Fruit fly (Drosophila melanogaster): Measurements from ENCODE around the gene CG9399.

CG9399 gene

dm6 chr3R:9563240-9563992 is 10.6 kb downstream of the CG9399 start, which contains the start of the genes CG9393 and Vps45:
Gene CG9393, minus strand, starts transcription at chr3R:9563673.
Gene Vps45, plus strand, starts transcription at chr3R:9563924.
- TF ChIP-seq pfk (GFP tag; optimal IDR thresholded peaks at IDR 0.05) (no peak), CG11696 (GFP tag; IDR thresholded peaks at IDR 0.05) (no peak), sr (GFP tag; IDR thresholded peaks at IDR 0.05) (no peak), Mad (GFP tag; optimal IDR thresholded peaks at IDR 0.05) (peak; percentile 72), Dad (GFP tag; optimal IDR thresholded peaks at IDR 0.05) (peak; percentile 64), usp (GFP tag; optimal IDR thresholded peaks at IDR 0.05) (no peak), CG32767 (GFP tag; IDR thresholded peaks at IDR 0.05) (no peak), inv (GFP tag; IDR thresholded peaks at IDR 0.05; ENCODE audit: partially characterized antibody) (peak; percentile 93), CG15696 (tag; optimal IDR thresholded peaks at IDR 0.05) (peak; percentile 60), knrl (GFP tag; IDR thresholded peaks at IDR 0.05; ENCODE audit: partially characterized antibody) (peak; percentile 95), CG6272 (GFP tag; IDR thresholded peaks at IDR 0.05) (peak; percentile 70; the same call in 1 of the 2 replicates), sqz (GFP tag; optimal IDR thresholded peaks at IDR 0.05) (no peak), tll (GFP tag; optimal IDR thresholded peaks at IDR 0.05) (peak in 1 of 2 experiments; percentile 78), sens-2 (GFP tag; IDR thresholded peaks at IDR 0.05) (no peak), D19B (GFP tag; optimal IDR thresholded peaks at IDR 0.05) (no peak), bigmax (GFP tag; optimal IDR thresholded peaks at IDR 0.05) (no peak), al (GFP tag; IDR thresholded peaks at IDR 0.05) (peak; percentile 67), bsh (GFP tag; optimal IDR thresholded peaks at IDR 0.05) (peak in 1 of 2 experiments; percentile 57), zf30C (GFP tag; optimal IDR thresholded peaks at IDR 0.05) (no peak), cwo (GFP tag; optimal IDR thresholded peaks at IDR 0.05) (peak; percentile 8), YL-1 (GFP tag; optimal IDR thresholded peaks at IDR 0.05) (peak; percentile 68), nau (GFP tag; optimal IDR thresholded peaks at IDR 0.05) (no peak), CG33557 (GFP tag; optimal IDR thresholded peaks at IDR 0.05) (peak; percentile 54), CG2712 (tag; optimal IDR thresholded peaks at IDR 0.05) (peak; percentile 67), MBD-R2 (GFP tag; IDR thresholded peaks at IDR 0.05) (peak; percentile 73), Sry-δ (GFP tag; optimal IDR thresholded peaks at IDR 0.05) (peak; percentile 90), CG17186 (GFP tag; optimal IDR thresholded peaks at IDR 0.05) (peak; percentile 60), pnt (GFP tag; optimal IDR thresholded peaks at IDR 0.05) (peak; percentile 50), CG3163 (GFP tag; optimal IDR thresholded peaks at IDR 0.05) (peak; percentile 35), sisA (GFP tag; IDR thresholded peaks at IDR 0.05) (peak; percentile 34; the same call in 1 of the 2 replicates), CG2120 (GFP tag; optimal IDR thresholded peaks at IDR 0.05) (peak; percentile 88), esg (GFP tag; conservative IDR thresholded peaks at IDR 0.05) (peak; percentile 50; the same call in 1 of the 2 replicates), CG6854 (GFP tag; optimal IDR thresholded peaks at IDR 0.05) (no peak), mirr (GFP tag; optimal IDR thresholded peaks at IDR 0.05) (peak; percentile 29), GATAe (GFP tag; conservative IDR thresholded peaks at IDR 0.05) (peak; percentile 71), fru (optimal IDR thresholded peaks at IDR 0.05) (no peak), p53 (GFP tag; optimal IDR thresholded peaks at IDR 0.05) (no peak), CG1602 (GFP tag; optimal IDR thresholded peaks at IDR 0.05) (peak; percentile 62), Ssrp (tag; optimal IDR thresholded peaks at IDR 0.05) (peak; percentile 47), CG17568 (GFP tag; optimal IDR thresholded peaks at IDR 0.05) (no peak), CG17361 (GFP tag; IDR thresholded peaks at IDR 0.05) (peak; percentile 79), Dek (tag; optimal IDR thresholded peaks at IDR 0.05) (peak; percentile 58), B-H1 (GFP tag; IDR thresholded peaks at IDR 0.05) (0 out of 3 replicates have a peak, but pooled peaks have one; percentile 14), CG9876 (GFP tag; optimal IDR thresholded peaks at IDR 0.05) (peak; percentile 12), CG9609 (GFP tag; optimal IDR thresholded peaks at IDR 0.05) (peak; percentile 32), TFAM (GFP tag; optimal IDR thresholded peaks at IDR 0.05) (no peak), Eip74EF (GFP tag; optimal IDR thresholded peaks at IDR 0.05) (no peak), CG6254 (GFP tag; optimal IDR thresholded peaks at IDR 0.05) (no peak), CG15601 (tag; optimal IDR thresholded peaks at IDR 0.05) (peak; percentile 64)

Measured in whole organism, embryonic.